Worm (Caenorhabditis elegans) whole organism, L3 larva: ENCODE measurements around the gene T06D4.1.

Experiments
- ama-1 ChIP-seq: fragments of 150-350 bp; optimal IDR thresholded peaks from 2 replicates; lab custom pipeline; 2018
- ceh-28 ChIP-seq: fragments of 150-350 bp; optimal IDR thresholded peaks from 2 replicates; lab custom pipeline; 2014; ENCODE audit warnings: missing biosample characterization, missing genetic modification reagents, missing genetic modification characterization
- elt-2 ChIP-seq: sonication (generic microtip); optimal IDR thresholded peaks from 2 replicates; lab custom pipeline; 2016; ENCODE audit warnings: missing genetic modification reagents, mild to moderate bottlenecking, missing genetic modification characterization, missing compliant biosample characterization
- lin-39 ChIP-seq: fragments of 150-350 bp; optimal IDR thresholded peaks from 2 replicates; lab custom pipeline; 2018; ENCODE audit warnings: missing biosample characterization, missing genetic modification reagents, missing genetic modification characterization
- nhr-11 ChIP-seq: fragments of 150-350 bp; optimal IDR thresholded peaks from 2 replicates; lab custom pipeline; 2014; ENCODE audit warnings: missing biosample characterization, missing genetic modification characterization
- nhr-237 ChIP-seq: fragments of 150-350 bp; optimal IDR thresholded peaks from 2 replicates; lab custom pipeline; 2014; ENCODE audit warnings: missing biosample characterization, missing genetic modification characterization
- nhr-25 ChIP-seq: sonication (generic microtip); optimal IDR thresholded peaks from 2 replicates; lab custom pipeline; 2017; ENCODE audit warnings: missing biosample characterization, missing genetic modification characterization
- nhr-28 ChIP-seq: fragments of 150-350 bp; optimal IDR thresholded peaks from 2 replicates; lab custom pipeline; 2014; ENCODE audit warnings: missing biosample characterization, missing genetic modification characterization
- nhr-76 ChIP-seq: fragments of 150-350 bp; sonication (generic microtip); optimal IDR thresholded peaks from 5 replicates; lab custom pipeline; 2014; ENCODE audit warnings: missing biosample characterization, missing genetic modification characterization
- pha-4 ChIP-seq: fragments of 150-350 bp; optimal IDR thresholded peaks from 2 replicates; lab custom pipeline; 2014; ENCODE audit warnings: missing biosample characterization, missing genetic modification reagents, missing genetic modification characterization
- tbx-2 ChIP-seq: sonication (generic microtip); optimal IDR thresholded peaks from 2 replicates; lab custom pipeline; 2016; ENCODE audit warnings: mild to moderate bottlenecking, missing genetic modification characterization, missing compliant biosample characterization
- unc-39 ChIP-seq: sonication (generic microtip); optimal IDR thresholded peaks from 4 replicates; lab custom pipeline; 2017; ENCODE audit warnings: missing biosample characterization, missing genetic modification characterization
- unc-62 ChIP-seq: fragments of 150-350 bp; sonication (generic microtip); optimal IDR thresholded peaks from 4 replicates; lab custom pipeline; 2014; ENCODE audit warnings: missing biosample characterization, missing genetic modification reagents, missing genetic modification characterization

- TF ChIP-seq lin-39 (no peak), ama-1 (lab: Kevin White, UChicago) (no peak), nhr-28 (no peak), pha-4 (tag; lab: Kevin White, UChicago) (no peak), nhr-25 (tag; lab: Kevin White, UChicago) (no peak), elt-2 (no peak), unc-62 (GFP tag; lab: Kevin White, UChicago) (no peak), nhr-237 (tag; lab: Kevin White, UChicago) (no peak), ceh-28 (tag; lab: Kevin White, UChicago) (no peak), nhr-11 (tag; lab: Kevin White, UChicago) (no peak), tbx-2 (no peak), unc-39 (tag; lab: Kevin White, UChicago) (no peak), nhr-76 (tag; lab: Kevin White, UChicago) (no peak)
Measured at ce11 chrII:3381510-3381909, at the start of gene T06D4.1.
